Worm (Caenorhabditis elegans): ENCODE data around the gene T27E4.7.

The T27E4.7 gene

DNA sequence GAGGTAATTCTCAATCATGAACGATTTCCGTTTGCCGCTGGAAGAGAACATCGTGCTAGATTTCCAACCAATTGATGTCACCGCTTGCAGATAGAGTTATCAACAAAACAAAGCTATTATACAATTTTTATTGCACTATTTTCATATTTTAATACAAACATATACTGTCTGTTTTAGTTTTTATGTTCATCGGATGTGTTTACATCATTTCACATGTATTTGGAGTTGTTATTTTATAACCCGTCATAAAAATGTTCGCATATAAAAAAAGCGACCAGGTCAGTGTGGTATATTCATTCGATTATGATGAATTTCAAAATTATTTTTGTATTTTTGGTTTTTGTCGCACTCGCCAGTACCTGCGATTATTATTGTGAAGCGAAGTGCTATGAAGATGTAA, 47.1 kb upstream of the T27E4.7 start, which contains the start of gene F21C10.11:
Gene F21C10.11, plus strand, starts transcription at position 301 of the 400 bp plus-strand sequence.
- TF ChIP-seq ama-1 (optimal IDR thresholded peaks at IDR 0.05) (no peak), ceh-14 (tag; optimal IDR thresholded peaks at IDR 0.05) (no peak), pax-1 (tag; optimal IDR thresholded peaks at IDR 0.05) (no peak), mec-3 (tag; optimal IDR thresholded peaks at IDR 0.05; ENCODE audit: borderline replicate concordance) (no peak), pat-9 (tag; optimal IDR thresholded peaks at IDR 0.05) (no peak), C08G9.2 (tag; optimal IDR thresholded peaks at IDR 0.05) (no peak), dmd-4 (tag; optimal IDR thresholded peaks at IDR 0.05; ENCODE audit: borderline replicate concordance) (no peak), ceh-9 (tag; optimal IDR thresholded peaks at IDR 0.05) (no peak), nfya-1 (tag; optimal IDR thresholded peaks at IDR 0.05) (no peak), elt-2 (tag; optimal IDR thresholded peaks at IDR 0.05) (no peak), K09A11.1 (tag; optimal IDR thresholded peaks at IDR 0.05; ENCODE audit: insufficient read depth) (no peak), pha-4 (tag; optimal IDR thresholded peaks at IDR 0.05) (no peak), gmeb-2 (tag; optimal IDR thresholded peaks at IDR 0.05) (no peak), madf-2 (tag; optimal IDR thresholded peaks at IDR 0.05) (no peak), fkh-6 (tag; optimal IDR thresholded peaks at IDR 0.05) (no peak), elt-4 (tag; optimal IDR thresholded peaks at IDR 0.05) (no peak), K02D7.2 (tag; optimal IDR thresholded peaks at IDR 0.05) (no peak), ets-4 (tag; optimal IDR thresholded peaks at IDR 0.05) (no peak), tbx-7 (tag; optimal IDR thresholded peaks at IDR 0.05) (no peak), ceh-24 (tag; optimal IDR thresholded peaks at IDR 0.05) (no peak)

ce11 chrV:9122004-9122403, 45.9 kb upstream of the T27E4.7 start, which contains the start of gene F21C10.13:
Gene F21C10.13, plus strand, starts transcription at chrV:9122304.
- TF ChIP-seq madf-2 (tag; optimal IDR thresholded peaks at IDR 0.05) (no peak), dve-1 (tag; optimal IDR thresholded peaks at IDR 0.05) (no peak), unc-86 (tag; optimal IDR thresholded peaks at IDR 0.05) (no peak), K02D7.2 (tag; optimal IDR thresholded peaks at IDR 0.05) (no peak), ceh-2 (tag; optimal IDR thresholded peaks at IDR 0.05) (no peak), eyg-1 (tag; optimal IDR thresholded peaks at IDR 0.05) (no peak), hlh-8 (tag; optimal IDR thresholded peaks at IDR 0.05) (no peak), fkh-10 (GFP tag; optimal IDR thresholded peaks at IDR 0.05) (no peak), lim-6 (tag; optimal IDR thresholded peaks at IDR 0.05) (no peak)

ce11 chrV:9112467-9112866, 36.3 kb upstream of the T27E4.7 start, which contains the start of gene F21C10.7:
Gene F21C10.7, plus strand, starts transcription at chrV:9112767.
- TF ChIP-seq hlh-6 (tag; optimal IDR thresholded peaks at IDR 0.05) (no peak), ets-4 (tag; optimal IDR thresholded peaks at IDR 0.05) (no peak), K09A11.1 (tag; optimal IDR thresholded peaks at IDR 0.05; ENCODE audit: insufficient read depth) (no peak), ttx-3 (tag; optimal IDR thresholded peaks at IDR 0.05) (no peak), ceh-22 (tag; optimal IDR thresholded peaks at IDR 0.05) (no peak), sox-4 (tag; optimal IDR thresholded peaks at IDR 0.05) (no peak), nhr-232 (tag; optimal IDR thresholded peaks at IDR 0.05) (no peak), pqm-1 (tag; optimal IDR thresholded peaks at IDR 0.05) (no peak)

- TF ChIP-seq hlh-30 (tag; optimal IDR thresholded peaks at IDR 0.05; ENCODE audit: insufficient read depth) (no peak), ceh-18 (tag; optimal IDR thresholded peaks at IDR 0.05) (peak; percentile 47)
These were observed 35.8 kb upstream of the T27E4.7 start for ce11 chrV:9111957-9112356.

DNA sequence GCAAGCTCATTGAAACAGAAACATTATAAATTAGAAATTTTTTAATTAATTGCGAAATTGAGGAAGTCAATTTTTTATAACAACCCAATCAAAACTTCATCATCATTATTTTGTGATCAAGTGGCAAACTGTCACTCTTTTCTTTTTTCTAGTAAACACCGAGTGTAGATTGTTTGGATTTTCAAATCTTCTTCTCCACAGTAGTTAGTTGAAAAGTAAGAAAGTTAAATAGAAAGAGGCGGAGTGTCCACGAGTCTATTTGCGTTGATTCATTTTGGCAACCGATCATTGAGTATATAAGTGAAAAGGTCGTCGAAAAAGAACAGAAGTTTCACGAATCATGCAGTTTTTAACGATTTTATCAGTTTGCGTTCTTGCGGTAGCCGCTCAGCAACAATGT, 33.2 kb upstream of the T27E4.7 start, which contains the start of gene pqn-31:
Gene pqn-31, plus strand, starts transcription at position 301 of the 400 bp plus-strand sequence.
- TF ChIP-seq fax-1 (tag; optimal IDR thresholded peaks at IDR 0.05) = no peak
- no peak for TF ChIP-seq fkh-6 (tag; optimal IDR thresholded peaks at IDR 0.05)
- no peak for TF ChIP-seq ama-1 (optimal IDR thresholded peaks at IDR 0.05)
- TF ChIP-seq pax-1 (tag; optimal IDR thresholded peaks at IDR 0.05) = no peak
- TF ChIP-seq ref-2 (tag; optimal IDR thresholded peaks at IDR 0.05) = no peak
- no peak for TF ChIP-seq zip-5 (tag; optimal IDR thresholded peaks at IDR 0.05)
- no peak for TF ChIP-seq dve-1 (tag; optimal IDR thresholded peaks at IDR 0.05)

Data from whole organism, late embryonic.